Worm (Caenorhabditis elegans) whole organism, L3 larva: ENCODE measurements around the gene F59A1.18.

Source experiments
- R02D3.7 ChIP-seq: fragments of 150-350 bp; optimal IDR thresholded peaks from 2 replicates; lab custom pipeline; 2014; ENCODE audit warnings: missing biosample characterization, missing genetic modification characterization
- ama-1 ChIP-seq: fragments of 150-350 bp; optimal IDR thresholded peaks from 2 replicates; lab custom pipeline; 2018
- nfya-1 ChIP-seq: sonication (generic microtip); optimal IDR thresholded peaks from 2 replicates; lab custom pipeline; 2017; ENCODE audit warnings: missing genetic modification characterization, mild to moderate bottlenecking, missing compliant biosample characterization, antibody characterized with exemption, moderate library complexity; ENCODE audit not compliant: insufficient read depth
- pha-4 ChIP-seq: fragments of 150-350 bp; optimal IDR thresholded peaks from 2 replicates; lab custom pipeline; 2014; ENCODE audit warnings: missing biosample characterization, missing genetic modification reagents, missing genetic modification characterization

- TF ChIP-seq ama-1 (no peak), R02D3.7 (tag; lab: Kevin White, UChicago) (no peak), nfya-1 (no peak), pha-4 (tag; lab: Kevin White, UChicago) (no peak)
Measured at ce11 chrV:17655205-17655604, 31.5 kb downstream of the F59A1.18 start.
